Worm (Caenorhabditis elegans): ENCODE data around the gene knl-1.

The knl-1 gene

DNA sequence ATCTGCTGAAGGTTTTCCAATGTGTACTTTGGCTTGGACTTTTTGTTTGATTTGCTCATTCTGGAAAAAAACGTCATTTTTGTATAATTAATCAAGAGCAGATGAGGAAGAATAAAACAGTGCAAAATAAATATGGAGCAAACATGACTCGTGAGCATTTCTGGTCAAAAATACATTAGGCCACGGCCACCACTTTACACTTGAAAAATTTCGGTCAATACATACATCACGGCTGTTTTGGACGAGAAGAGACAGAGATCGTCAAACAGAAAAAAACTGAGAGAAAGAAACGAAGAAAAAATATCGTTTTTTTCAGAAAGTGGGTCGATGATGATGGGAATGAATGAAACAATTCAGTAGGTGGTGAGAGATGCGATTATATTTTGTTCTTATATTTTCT is 17.9 kb downstream of the knl-1 start, which contains the start of the genes F09G8.7 and crn-7:
TSS of gene F09G8.7 (minus strand) at position 60 of the 400 bp plus-strand sequence.
TSS of gene crn-7 (plus strand) at position 236 of the 400 bp plus-strand sequence.
- no peak for TF ChIP-seq klf-2 (GFP tag; conservative IDR thresholded peaks at IDR 0.05)
- TF ChIP-seq med-1 (GFP tag; optimal IDR thresholded peaks at IDR 0.05; ENCODE audit: insufficient read depth): no peak
- no peak for TF ChIP-seq ztf-23 (GFP tag; IDR thresholded peaks at IDR 0.05)
- no peak for TF ChIP-seq cog-1 (tag; optimal IDR thresholded peaks at IDR 0.05)
- no peak for TF ChIP-seq flt-1 (GFP tag; IDR thresholded peaks at IDR 0.05)
- TF ChIP-seq tab-1 (GFP tag; IDR thresholded peaks at IDR 0.05): no peak
- TF ChIP-seq ref-1 (GFP tag; conservative IDR thresholded peaks at IDR 0.05): no peak
- TF ChIP-seq T22C8.4 (GFP tag; IDR thresholded peaks at IDR 0.05): no peak
- no peak for TF ChIP-seq ztf-29 (GFP tag; IDR thresholded peaks at IDR 0.05)

DNA sequence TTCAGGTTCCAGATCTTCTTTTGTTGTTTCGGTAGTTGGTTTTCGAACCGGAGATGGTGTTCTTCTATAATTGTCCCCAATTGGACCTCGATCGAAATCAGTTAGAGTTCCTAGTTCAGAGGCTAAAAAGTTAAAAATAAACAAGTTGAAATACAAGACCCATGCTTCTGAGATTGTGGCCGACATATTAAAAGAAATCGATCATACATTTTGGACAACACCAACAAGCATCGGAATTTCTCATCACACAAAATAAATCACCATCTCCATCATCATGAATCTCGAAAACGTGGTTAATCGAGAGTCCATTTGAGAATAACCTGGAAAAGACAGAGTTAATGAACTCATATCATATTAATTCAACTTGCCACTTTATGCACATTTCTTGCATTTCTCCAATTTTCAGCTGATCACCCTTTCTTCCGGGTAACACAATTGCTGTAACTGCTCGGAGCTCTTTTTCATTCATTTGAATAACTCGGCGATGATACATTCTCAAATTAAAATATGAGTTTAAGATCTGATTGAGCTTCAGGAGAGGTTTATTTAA is 21.3 kb downstream of the knl-1 start, which contains the start of the genes mps-4 and F09G8.10:
TSS of gene mps-4 (minus strand) at position 101 of the 550 bp plus-strand sequence.
TSS of gene F09G8.10 (minus strand) at position 500 of the 550 bp plus-strand sequence.
- TF ChIP-seq klf-2 (GFP tag; conservative IDR thresholded peaks at IDR 0.05) (no peak), tab-1 (GFP tag; IDR thresholded peaks at IDR 0.05) (no peak), cog-1 (tag; optimal IDR thresholded peaks at IDR 0.05) (no peak), ztf-23 (GFP tag; IDR thresholded peaks at IDR 0.05) (no peak), med-1 (GFP tag; optimal IDR thresholded peaks at IDR 0.05; ENCODE audit: insufficient read depth) (no peak), ref-1 (GFP tag; conservative IDR thresholded peaks at IDR 0.05) (no peak), flt-1 (GFP tag; IDR thresholded peaks at IDR 0.05) (no peak), T22C8.4 (GFP tag; IDR thresholded peaks at IDR 0.05) (no peak), ztf-29 (GFP tag; IDR thresholded peaks at IDR 0.05) (no peak)

DNA sequence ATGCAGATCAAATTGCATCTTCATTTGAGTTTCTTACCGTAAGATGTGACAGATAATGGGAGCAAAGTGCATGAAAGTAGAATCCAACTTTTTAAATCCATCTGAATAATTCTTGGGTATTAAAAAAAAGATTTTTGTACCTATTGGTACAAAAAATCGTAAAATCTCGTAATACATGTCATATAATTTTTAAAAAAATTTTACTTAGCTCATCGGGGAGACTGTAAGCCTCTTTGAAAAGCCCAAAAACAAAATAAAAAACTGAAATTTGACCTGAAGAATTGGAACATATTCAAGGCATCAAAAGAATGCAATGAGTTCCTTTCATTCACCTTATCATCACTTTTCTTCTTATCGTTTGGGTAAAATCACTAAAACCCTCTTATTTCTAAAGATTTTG is 25.4 kb downstream of the knl-1 start, which contains the start of gene clec-160:
TSS of gene clec-160 (minus strand) at position 101 of the 400 bp plus-strand sequence.
- no peak for TF ChIP-seq ztf-29 (GFP tag; IDR thresholded peaks at IDR 0.05)
- no peak for TF ChIP-seq cog-1 (tag; optimal IDR thresholded peaks at IDR 0.05)
- no peak for TF ChIP-seq tab-1 (GFP tag; IDR thresholded peaks at IDR 0.05)
- TF ChIP-seq med-1 (GFP tag; optimal IDR thresholded peaks at IDR 0.05; ENCODE audit: insufficient read depth): no peak
- no peak for TF ChIP-seq ztf-23 (GFP tag; IDR thresholded peaks at IDR 0.05)
- no peak for TF ChIP-seq ref-1 (GFP tag; conservative IDR thresholded peaks at IDR 0.05)
- no peak for TF ChIP-seq klf-2 (GFP tag; conservative IDR thresholded peaks at IDR 0.05)
- no peak for TF ChIP-seq flt-1 (GFP tag; IDR thresholded peaks at IDR 0.05)
- TF ChIP-seq T22C8.4 (GFP tag; IDR thresholded peaks at IDR 0.05): no peak

DNA sequence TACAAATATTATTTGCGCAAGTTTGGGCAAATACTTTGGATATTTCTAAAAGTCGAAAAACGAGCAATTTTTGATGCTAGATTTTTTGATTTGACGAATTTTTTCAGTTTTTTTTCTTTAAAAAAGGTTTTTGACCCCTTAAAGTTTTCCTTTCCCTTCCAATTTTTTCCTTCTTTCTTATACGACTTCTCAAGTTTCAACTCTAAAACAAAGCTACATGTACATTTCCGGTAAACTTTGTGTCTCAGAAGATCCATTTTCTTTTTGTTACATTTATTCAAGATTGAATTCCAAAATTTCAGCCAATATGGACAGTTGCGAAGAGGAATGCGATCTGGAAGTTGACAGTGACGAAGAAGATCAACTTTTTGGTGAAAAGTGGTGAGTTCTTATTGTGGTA is 28.4 kb downstream of the knl-1 start, which contains the start of gene mig-10:
TSS of gene mig-10 (plus strand) at position 301 of the 400 bp plus-strand sequence.
- no peak for TF ChIP-seq T22C8.4 (GFP tag; IDR thresholded peaks at IDR 0.05)
- TF ChIP-seq ztf-29 (GFP tag; IDR thresholded peaks at IDR 0.05): no peak
- no peak for TF ChIP-seq med-1 (GFP tag; optimal IDR thresholded peaks at IDR 0.05; ENCODE audit: insufficient read depth)
- no peak for TF ChIP-seq flt-1 (GFP tag; IDR thresholded peaks at IDR 0.05)
- TF ChIP-seq ztf-23 (GFP tag; IDR thresholded peaks at IDR 0.05): no peak
- TF ChIP-seq klf-2 (GFP tag; conservative IDR thresholded peaks at IDR 0.05): no peak
- no peak for TF ChIP-seq cog-1 (tag; optimal IDR thresholded peaks at IDR 0.05)

DNA sequence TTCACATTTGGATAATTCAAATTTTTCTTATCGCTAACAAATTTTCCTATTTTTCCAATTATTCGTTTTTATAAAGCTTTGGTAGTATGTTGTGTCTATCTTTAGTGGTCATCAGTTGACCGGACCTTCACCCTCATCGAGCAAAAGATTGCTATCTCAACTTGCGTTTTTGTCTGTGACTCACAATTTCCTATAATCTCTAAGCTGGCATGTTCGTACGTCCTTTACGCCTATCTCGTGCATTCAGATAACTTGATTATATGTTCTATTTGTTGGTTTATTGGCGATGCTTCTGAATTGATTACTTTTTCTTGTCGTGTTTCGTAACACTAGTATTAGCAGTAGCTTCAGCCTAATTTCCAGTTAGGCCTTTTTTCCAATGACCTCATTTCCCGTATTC is 29.1 kb downstream of the knl-1 start:
- TF ChIP-seq med-1 (GFP tag; optimal IDR thresholded peaks at IDR 0.05; ENCODE audit: insufficient read depth) (no peak), flt-1 (GFP tag; IDR thresholded peaks at IDR 0.05) (no peak), ref-1 (GFP tag; conservative IDR thresholded peaks at IDR 0.05) (no peak)

DNA sequence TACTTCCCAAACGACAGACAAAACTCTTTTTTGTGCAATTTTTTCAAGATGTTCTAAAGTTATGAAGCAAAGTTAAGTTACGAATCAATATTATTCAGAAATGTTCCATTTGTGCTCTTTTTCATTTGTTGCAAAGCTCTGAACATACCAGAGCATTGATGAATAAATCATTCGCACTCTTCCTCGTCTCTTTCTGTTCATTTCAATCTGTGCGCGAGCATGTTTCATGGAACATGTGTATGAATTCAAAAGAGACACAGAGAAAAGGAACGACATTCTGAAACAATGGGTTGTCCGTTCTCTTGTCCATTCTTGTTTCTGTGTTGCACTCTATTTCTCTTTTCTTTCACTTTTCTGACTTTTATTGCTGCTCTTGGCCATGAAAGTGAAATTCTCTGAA is 29.9 kb downstream of the knl-1 start:
- TF ChIP-seq T22C8.4 (GFP tag; IDR thresholded peaks at IDR 0.05) (no peak), klf-2 (GFP tag; conservative IDR thresholded peaks at IDR 0.05) (no peak), flt-1 (GFP tag; IDR thresholded peaks at IDR 0.05) (no peak), ref-1 (GFP tag; conservative IDR thresholded peaks at IDR 0.05) (no peak), tab-1 (GFP tag; IDR thresholded peaks at IDR 0.05) (no peak), ztf-29 (GFP tag; IDR thresholded peaks at IDR 0.05) (no peak), med-1 (GFP tag; optimal IDR thresholded peaks at IDR 0.05; ENCODE audit: insufficient read depth) (no peak), cog-1 (tag; optimal IDR thresholded peaks at IDR 0.05) (no peak), ztf-23 (GFP tag; IDR thresholded peaks at IDR 0.05) (no peak)

DNA sequence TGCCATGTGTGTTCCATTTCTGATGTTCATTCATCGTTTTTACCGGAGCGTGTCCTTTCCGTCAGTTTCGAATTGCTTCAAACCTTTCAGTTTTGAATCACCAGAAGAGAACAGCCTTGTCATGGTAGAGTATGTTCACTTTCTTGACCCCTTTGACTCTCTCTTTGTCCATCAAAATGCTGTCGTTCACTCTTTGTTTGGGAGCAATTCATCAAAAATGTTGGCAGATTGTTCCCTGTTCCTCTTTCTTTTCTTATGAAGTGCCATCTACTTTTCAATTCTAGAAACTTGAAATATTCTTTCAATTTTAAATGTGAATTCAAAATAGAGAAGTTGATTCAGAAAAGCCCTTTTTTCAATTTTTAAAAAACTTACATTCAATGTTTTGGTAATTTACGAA is 30.9 kb downstream of the knl-1 start:
- no peak for TF ChIP-seq cog-1 (tag; optimal IDR thresholded peaks at IDR 0.05)
- TF ChIP-seq flt-1 (GFP tag; IDR thresholded peaks at IDR 0.05): no peak
- no peak for TF ChIP-seq tab-1 (GFP tag; IDR thresholded peaks at IDR 0.05)
- no peak for TF ChIP-seq med-1 (GFP tag; optimal IDR thresholded peaks at IDR 0.05; ENCODE audit: insufficient read depth)
- no peak for TF ChIP-seq ref-1 (GFP tag; conservative IDR thresholded peaks at IDR 0.05)
- TF ChIP-seq ztf-29 (GFP tag; IDR thresholded peaks at IDR 0.05): no peak
- TF ChIP-seq klf-2 (GFP tag; conservative IDR thresholded peaks at IDR 0.05): no peak
- TF ChIP-seq ztf-23 (GFP tag; IDR thresholded peaks at IDR 0.05): no peak

DNA sequence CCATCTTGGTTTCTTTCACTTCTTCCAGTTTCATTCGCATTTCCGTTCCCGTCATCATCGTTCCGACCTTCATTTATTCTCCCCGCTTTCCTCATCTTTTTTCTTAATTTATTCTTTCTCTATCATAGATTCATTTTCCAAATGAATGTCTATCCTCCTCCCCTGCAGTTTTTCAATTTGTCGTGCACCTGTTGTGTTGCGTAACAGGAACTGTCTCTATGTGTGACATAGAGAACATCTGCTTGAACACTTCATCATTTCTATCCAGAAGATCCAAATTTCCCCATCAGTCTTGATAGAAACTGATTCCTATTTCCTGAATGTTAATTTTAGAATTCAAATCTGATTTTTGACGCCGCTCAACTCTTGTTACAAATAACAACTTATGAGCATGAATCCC is 33.1 kb downstream of the knl-1 start:
- TF ChIP-seq tab-1 (GFP tag; IDR thresholded peaks at IDR 0.05): no peak

DNA sequence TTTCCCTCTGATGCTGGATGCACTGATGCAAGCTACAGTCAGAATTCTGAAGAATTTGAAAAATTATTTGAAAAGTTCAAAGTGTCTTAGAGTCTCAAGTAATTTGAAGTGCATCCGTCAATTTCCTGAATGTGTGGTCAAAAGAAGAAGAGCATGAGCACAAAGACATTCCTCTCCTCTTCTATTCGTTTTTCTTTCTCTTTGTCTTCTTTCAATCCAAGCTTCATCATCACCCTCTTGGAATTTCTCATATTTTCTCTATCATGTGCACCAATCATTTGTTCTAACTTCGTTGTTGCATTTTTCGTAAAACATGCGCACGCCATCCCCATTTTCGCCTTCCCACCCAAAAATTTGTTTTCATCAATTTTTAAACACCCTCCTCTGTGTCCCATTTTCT is 35.6 kb downstream of the knl-1 start:
- TF ChIP-seq ztf-29 (GFP tag; IDR thresholded peaks at IDR 0.05) (no peak), T22C8.4 (GFP tag; IDR thresholded peaks at IDR 0.05) (no peak), flt-1 (GFP tag; IDR thresholded peaks at IDR 0.05) (no peak), med-1 (GFP tag; optimal IDR thresholded peaks at IDR 0.05; ENCODE audit: insufficient read depth) (no peak), ref-1 (GFP tag; conservative IDR thresholded peaks at IDR 0.05) (no peak), klf-2 (GFP tag; conservative IDR thresholded peaks at IDR 0.05) (no peak), ztf-23 (GFP tag; IDR thresholded peaks at IDR 0.05) (no peak), cog-1 (tag; optimal IDR thresholded peaks at IDR 0.05) (no peak), tab-1 (GFP tag; IDR thresholded peaks at IDR 0.05) (no peak)

DNA sequence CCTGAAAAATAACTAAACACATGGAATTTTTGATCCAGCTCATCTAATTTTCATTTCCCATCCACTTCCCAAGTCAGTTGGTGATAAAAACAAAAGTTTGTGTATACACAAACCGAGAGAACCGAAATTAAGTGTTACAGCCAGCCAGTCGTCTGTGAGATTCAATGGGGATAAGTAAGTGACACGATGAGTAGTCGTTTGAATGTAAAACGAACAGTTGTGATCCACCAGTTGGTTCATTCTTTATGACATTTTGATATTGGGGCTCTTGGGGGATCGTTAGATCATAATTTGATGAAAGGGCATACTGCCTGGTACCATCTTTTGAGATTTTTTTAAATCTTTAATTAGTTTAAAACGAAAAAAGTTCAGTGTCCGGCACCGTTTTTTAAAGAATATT is 36.4 kb downstream of the knl-1 start:
- TF ChIP-seq klf-2 (GFP tag; conservative IDR thresholded peaks at IDR 0.05) (no peak), ztf-29 (GFP tag; IDR thresholded peaks at IDR 0.05) (no peak), ref-1 (GFP tag; conservative IDR thresholded peaks at IDR 0.05) (no peak), tab-1 (GFP tag; IDR thresholded peaks at IDR 0.05) (no peak), T22C8.4 (GFP tag; IDR thresholded peaks at IDR 0.05) (no peak), cog-1 (tag; optimal IDR thresholded peaks at IDR 0.05) (no peak), med-1 (GFP tag; optimal IDR thresholded peaks at IDR 0.05; ENCODE audit: insufficient read depth) (no peak), ztf-23 (GFP tag; IDR thresholded peaks at IDR 0.05) (no peak)

All from whole organism, midembryonic.